Worm (Caenorhabditis elegans) whole organism, early embryonic: ENCODE data around the gene C08B6.11.

Experiments used
- B0310.2 ChIP-seq: sonication (generic microtip); optimal IDR thresholded peaks from 2 replicates; lab custom pipeline; 2016; ENCODE audit warnings: mild to moderate bottlenecking, missing genetic modification characterization, missing compliant biosample characterization
- F13C5.2 ChIP-seq: sonication (generic microtip); optimal IDR thresholded peaks from 2 replicates; lab custom pipeline; 2017; ENCODE audit warnings: mild to moderate bottlenecking, missing genetic modification characterization, inconsistent platforms, missing compliant biosample characterization
- aly-1 ChIP-seq: sonication (generic microtip); optimal IDR thresholded peaks from 2 replicates; lab custom pipeline; 2016; ENCODE audit warnings: missing genetic modification characterization, missing compliant biosample characterization
- ama-1 ChIP-seq: fragments of 150-350 bp; optimal IDR thresholded peaks from 2 replicates; lab custom pipeline; 2014
- ceh-13 ChIP-seq: fragments of 200-800 bp; sonication (Bioruptor generic); optimal IDR thresholded peaks from 2 replicates; lab custom pipeline; 2018; ENCODE audit warnings: mild to moderate bottlenecking, missing genetic modification characterization, missing compliant biosample characterization
- ceh-36 ChIP-seq: sonication (generic microtip); optimal IDR thresholded peaks from 2 replicates; lab custom pipeline; 2016; ENCODE audit warnings: missing genetic modification characterization, inconsistent platforms, missing compliant biosample characterization
- ets-7 ChIP-seq: sonication (generic microtip); optimal IDR thresholded peaks from 2 replicates; lab custom pipeline; 2016; ENCODE audit warnings: missing genotype, missing genetic modification characterization, missing compliant biosample characterization
- flt-1 ChIP-seq: fragments of 200-800 bp; sonication (Bioruptor generic); IDR thresholded peaks from 2 replicates; pipeline ENCODE4 v1.3.6; 2022; ENCODE audit warnings: missing genetic modification characterization, missing compliant biosample characterization
- hmbx-1 ChIP-seq: sonication (generic microtip); optimal IDR thresholded peaks from 2 replicates; lab custom pipeline; 2016; ENCODE audit warnings: mild to moderate bottlenecking, missing genetic modification characterization, missing compliant biosample characterization
- hmg-4 ChIP-seq: fragments of 200-800 bp; sonication (Bioruptor generic); optimal IDR thresholded peaks from 2 replicates; lab custom pipeline; 2018; ENCODE audit warnings: mild to moderate bottlenecking, missing genetic modification characterization, missing compliant biosample characterization
- hnd-1 ChIP-seq: sonication (generic microtip); optimal IDR thresholded peaks from 2 replicates; lab custom pipeline; 2016; ENCODE audit warnings: missing genetic modification characterization, missing compliant biosample characterization
- pes-1 ChIP-seq: fragments of 200-800 bp; sonication (Bioruptor generic); IDR thresholded peaks from 2 replicates; pipeline ENCODE4 v1.3.6; 2022; ENCODE audit warnings: missing genetic modification reagents, missing genetic modification characterization, missing compliant biosample characterization
- scrt-1 ChIP-seq: fragments of 200-800 bp; sonication (Bioruptor generic); IDR thresholded peaks from 2 replicates; pipeline ENCODE4 v1.3.6; 2022; ENCODE audit warnings: missing genetic modification characterization, missing compliant biosample characterization
- sea-1 ChIP-seq: fragments of 200-800 bp; sonication (Bioruptor generic); conservative IDR thresholded peaks from 2 replicates; pipeline ENCODE4 v1.3.6; 2022; ENCODE audit warnings: missing genetic modification characterization, missing compliant biosample characterization
- tbx-11 ChIP-seq: fragments of 200-800 bp; sonication (Bioruptor generic); IDR thresholded peaks from 2 replicates; pipeline ENCODE4 v1.3.6; 2022; ENCODE audit warnings: missing genetic modification characterization, missing compliant biosample characterization
- tbx-37 ChIP-seq: fragments of 200-800 bp; sonication (Bioruptor generic); conservative IDR thresholded peaks from 2 replicates; pipeline ENCODE4 v1.3.6; 2022; ENCODE audit warnings: missing genetic modification reagents, missing genetic modification characterization, missing compliant biosample characterization
- tra-4 ChIP-seq: sonication (generic microtip); optimal IDR thresholded peaks from 2 replicates; lab custom pipeline; 2017; ENCODE audit warnings: missing genetic modification characterization, missing compliant biosample characterization

The C08B6.11 gene

ce11 chrV:10103811-10104210, 3.6 kb upstream of the C08B6.11 start:
- TF ChIP-seq hmg-4 (GFP tag; lab: Kevin White, UChicago) (no peak), scrt-1 (GFP tag; lab: Robert Waterston, UW) (no peak), flt-1 (no peak), ceh-36 (tag; lab: Kevin White, UChicago) (no peak), hmbx-1 (tag; lab: Kevin White, UChicago) (no peak), ama-1 (lab: Kevin White, UChicago) (no peak), hnd-1 (tag; lab: Kevin White, UChicago) (no peak), F13C5.2 (no peak), ceh-13 (GFP tag; lab: Kevin White, UChicago) (no peak), sea-1 (no peak), ets-7 (tag; lab: Kevin White, UChicago) (no peak), tbx-11 (GFP tag; lab: Robert Waterston, UW) (no peak)

- TF ChIP-seq ceh-13 (GFP tag; lab: Kevin White, UChicago) = no peak
- TF ChIP-seq sea-1 = no peak
- TF ChIP-seq ama-1 (lab: Kevin White, UChicago) = no peak
- TF ChIP-seq hmbx-1 (tag; lab: Kevin White, UChicago) = no peak
- TF ChIP-seq hnd-1 (tag; lab: Kevin White, UChicago) = no peak
- no peak for TF ChIP-seq pes-1
- no peak for TF ChIP-seq flt-1
- no peak for TF ChIP-seq tbx-37 (GFP tag; lab: Robert Waterston, UW)
- TF ChIP-seq ets-7 (tag; lab: Kevin White, UChicago) = no peak
Observed at ce11 chrV:10104785-10105310, 2.6 kb upstream of the C08B6.11 start, which contains the start of gene ugt-17. TSS of gene ugt-17 (minus strand) at chrV:10104964.

- no peak for TF ChIP-seq sea-1
- TF ChIP-seq pes-1 = no peak
- no peak for TF ChIP-seq ama-1 (lab: Kevin White, UChicago)
- TF ChIP-seq tbx-11 (GFP tag; lab: Robert Waterston, UW) = no peak
- no peak for TF ChIP-seq ets-7 (tag; lab: Kevin White, UChicago)
- no peak for TF ChIP-seq scrt-1 (GFP tag; lab: Robert Waterston, UW)
- TF ChIP-seq flt-1 = no peak
- no peak for TF ChIP-seq ceh-36 (tag; lab: Kevin White, UChicago)
- TF ChIP-seq F13C5.2 = no peak
- TF ChIP-seq ceh-13 (GFP tag; lab: Kevin White, UChicago) = no peak
- no peak for TF ChIP-seq B0310.2
- TF ChIP-seq hmbx-1 (tag; lab: Kevin White, UChicago) = no peak
- TF ChIP-seq tra-4 = no peak
- TF ChIP-seq hnd-1 (tag; lab: Kevin White, UChicago) = no peak
- no peak for TF ChIP-seq aly-1
- no peak for TF ChIP-seq tbx-37 (GFP tag; lab: Robert Waterston, UW)
Observed at ce11 chrV:10105412-10105811, 2.0 kb upstream of the C08B6.11 start, which contains the start of gene C08B6.2. TSS of gene C08B6.2 (plus strand) at chrV:10105712.

ce11 chrV:10111129-10111528, 3.7 kb downstream of the C08B6.11 start:
- no peak for TF ChIP-seq ama-1 (lab: Kevin White, UChicago)
- no peak for TF ChIP-seq flt-1
- no peak for TF ChIP-seq ets-7 (tag; lab: Kevin White, UChicago)
- no peak for TF ChIP-seq tra-4
- no peak for TF ChIP-seq pes-1
- TF ChIP-seq hmg-4 (GFP tag; lab: Kevin White, UChicago) = no peak
- no peak for TF ChIP-seq tbx-37 (GFP tag; lab: Robert Waterston, UW)
- no peak for TF ChIP-seq B0310.2

- TF ChIP-seq F13C5.2 = no peak
- no peak for TF ChIP-seq tbx-11 (GFP tag; lab: Robert Waterston, UW)
- no peak for TF ChIP-seq ets-7 (tag; lab: Kevin White, UChicago)
- TF ChIP-seq pes-1 = no peak
- no peak for TF ChIP-seq flt-1
- no peak for TF ChIP-seq tbx-37 (GFP tag; lab: Robert Waterston, UW)
- TF ChIP-seq sea-1 = no peak
- no peak for TF ChIP-seq ceh-13 (GFP tag; lab: Kevin White, UChicago)
- TF ChIP-seq scrt-1 (GFP tag; lab: Robert Waterston, UW) = no peak
- TF ChIP-seq B0310.2 = no peak
- no peak for TF ChIP-seq ceh-36 (tag; lab: Kevin White, UChicago)
Observed at ce11 chrV:10112187-10112586, 4.8 kb downstream of the C08B6.11 start, which contains the start of gene C08B6.3. TSS of gene C08B6.3 (minus strand) at chrV:10112287.

- no peak for TF ChIP-seq tbx-11 (GFP tag; lab: Robert Waterston, UW)
- no peak for TF ChIP-seq ceh-36 (tag; lab: Kevin White, UChicago)
- no peak for TF ChIP-seq ets-7 (tag; lab: Kevin White, UChicago)
- TF ChIP-seq F13C5.2 = no peak
- TF ChIP-seq ama-1 (lab: Kevin White, UChicago) = no peak
- TF ChIP-seq flt-1 = no peak
- no peak for TF ChIP-seq scrt-1 (GFP tag; lab: Robert Waterston, UW)
- TF ChIP-seq ceh-13 (GFP tag; lab: Kevin White, UChicago) = no peak
- TF ChIP-seq tbx-37 (GFP tag; lab: Robert Waterston, UW) = no peak
- TF ChIP-seq hmg-4 (GFP tag; lab: Kevin White, UChicago) = no peak
- TF ChIP-seq hnd-1 (tag; lab: Kevin White, UChicago) = no peak
- TF ChIP-seq hmbx-1 (tag; lab: Kevin White, UChicago) = no peak
- TF ChIP-seq sea-1 = no peak
- TF ChIP-seq tra-4 = no peak
- no peak for TF ChIP-seq pes-1
- no peak for TF ChIP-seq B0310.2
Observed at ce11 chrV:10114329-10114728, 6.9 kb downstream of the C08B6.11 start, which contains the start of gene cht-5. TSS of gene cht-5 (plus strand) at chrV:10114629.

ce11 chrV:10117465-10117864, 10.1 kb downstream of the C08B6.11 start, which contains the start of gene C08B6.5:
TSS of gene C08B6.5 (plus strand) at chrV:10117765.
- TF ChIP-seq ets-7 (tag; lab: Kevin White, UChicago) = no peak
- no peak for TF ChIP-seq scrt-1 (GFP tag; lab: Robert Waterston, UW)
- no peak for TF ChIP-seq B0310.2
- no peak for TF ChIP-seq hnd-1 (tag; lab: Kevin White, UChicago)
- no peak for TF ChIP-seq sea-1
- no peak for TF ChIP-seq ceh-36 (tag; lab: Kevin White, UChicago)
- no peak for TF ChIP-seq pes-1
- TF ChIP-seq ama-1 (lab: Kevin White, UChicago) = no peak
- no peak for TF ChIP-seq hmbx-1 (tag; lab: Kevin White, UChicago)
- no peak for TF ChIP-seq tbx-11 (GFP tag; lab: Robert Waterston, UW)
- TF ChIP-seq tra-4 = no peak
- no peak for TF ChIP-seq tbx-37 (GFP tag; lab: Robert Waterston, UW)
- TF ChIP-seq aly-1 = no peak
- no peak for TF ChIP-seq ceh-13 (GFP tag; lab: Kevin White, UChicago)
- TF ChIP-seq hmg-4 (GFP tag; lab: Kevin White, UChicago) = no peak
- no peak for TF ChIP-seq F13C5.2
- no peak for TF ChIP-seq flt-1
